Worm (Caenorhabditis elegans) whole organism, L4 larva: ENCODE measurements around the gene nlp-63.

Source experiments
- T20F7.1 ChIP-seq: fragments of 200-800 bp; sonication (Bioruptor generic); optimal IDR thresholded peaks from 2 replicates; lab custom pipeline; 2018; ENCODE audit warnings: mild to moderate bottlenecking, missing genetic modification characterization, missing compliant biosample characterization
- Y105C5A.15 ChIP-seq: fragments of 200-800 bp; sonication (Bioruptor generic); IDR thresholded peaks from 2 replicates; pipeline ENCODE4 v1.3.6; 2022; ENCODE audit warnings: missing genetic modification characterization, missing compliant biosample characterization
- ZK337.2 ChIP-seq: fragments of 200-800 bp; sonication (Bioruptor generic); IDR thresholded peaks from 2 replicates; pipeline ENCODE4 v1.3.6; 2022; ENCODE audit warnings: missing genetic modification reagents, missing genetic modification characterization, missing compliant biosample characterization
- aha-1 ChIP-seq: fragments of 150-350 bp; peaks from one replicate; lab custom pipeline; 2014; ENCODE audit warnings: missing biosample characterization, missing genetic modification characterization
- aly-2 ChIP-seq: sonication (generic microtip); optimal IDR thresholded peaks from 2 replicates; lab custom pipeline; 2018; ENCODE audit warnings: missing biosample characterization, missing genetic modification characterization
- arid-1 ChIP-seq: fragments of 200-800 bp; sonication (Bioruptor generic); conservative IDR thresholded peaks from 2 replicates; pipeline ENCODE4 v1.3.6; 2022; ENCODE audit warnings: missing genetic modification reagents, missing genetic modification characterization, missing compliant biosample characterization
- attf-4 ChIP-seq: sonication (generic microtip); optimal IDR thresholded peaks from 3 replicates; lab custom pipeline; 2017; ENCODE audit warnings: missing biosample characterization, missing genetic modification characterization
- ceh-44 ChIP-seq: fragments of 200-800 bp; sonication (Bioruptor generic); IDR thresholded peaks from 2 replicates; pipeline ENCODE4 v1.3.6; 2022; ENCODE audit warnings: missing genetic modification reagents, missing genetic modification characterization, missing compliant biosample characterization
- ceh-62 ChIP-seq: sonication (generic microtip); optimal IDR thresholded peaks from 2 replicates; lab custom pipeline; 2017; ENCODE audit warnings: missing biosample characterization, missing genetic modification characterization
- ces-1 ChIP-seq: fragments of 150-350 bp; sonication (generic microtip); optimal IDR thresholded peaks from 4 replicates; lab custom pipeline; 2014; ENCODE audit warnings: missing biosample characterization, missing genetic modification reagents, missing genetic modification characterization
- cey-2 ChIP-seq: sonication (generic microtip); optimal IDR thresholded peaks from 3 replicates; lab custom pipeline; 2017; ENCODE audit warnings: missing genetic modification characterization, mild to moderate bottlenecking, missing compliant biosample characterization, antibody characterized with exemption, borderline replicate concordance; ENCODE audit not compliant: insufficient read depth
- ctbp-1 ChIP-seq: fragments of 200-800 bp; sonication (Bioruptor generic); IDR thresholded peaks from 2 replicates; pipeline ENCODE4 v1.3.6; 2022; ENCODE audit warnings: missing genetic modification reagents, missing genetic modification characterization, missing compliant biosample characterization
- daf-12 ChIP-seq: fragments of 150-350 bp; optimal IDR thresholded peaks from 2 replicates; lab custom pipeline; 2014; ENCODE audit warnings: missing biosample characterization, missing genetic modification reagents, missing genetic modification characterization
- daf-19 ChIP-seq: fragments of 200-800 bp; sonication (Bioruptor generic); conservative IDR thresholded peaks from 2 replicates; pipeline ENCODE4 v1.3.6; 2022; ENCODE audit warnings: missing genetic modification characterization, missing compliant biosample characterization
- dmd-6 ChIP-seq: fragments of 200-800 bp; sonication (Bioruptor generic); IDR thresholded peaks from 2 replicates; pipeline ENCODE4 v1.3.6; 2022; ENCODE audit warnings: missing genetic modification reagents, missing genetic modification characterization, missing compliant biosample characterization
- dmd-9 ChIP-seq: fragments of 200-800 bp; sonication (Bioruptor generic); IDR thresholded peaks from 2 replicates; pipeline ENCODE4 v1.3.6; 2022; ENCODE audit warnings: missing genetic modification reagents, missing genetic modification characterization, missing compliant biosample characterization
- dve-1 ChIP-seq: sonication (generic microtip); optimal IDR thresholded peaks from 2 replicates; lab custom pipeline; 2017; ENCODE audit warnings: antibody characterized with exemption, mild to moderate bottlenecking, missing genetic modification characterization, missing compliant biosample characterization; ENCODE audit not compliant: insufficient read depth
- hlh-30 ChIP-seq: sonication (generic microtip); optimal IDR thresholded peaks from 2 replicates; lab custom pipeline; 2017; ENCODE audit warnings: antibody characterized with exemption, mild to moderate bottlenecking, missing genetic modification characterization, missing compliant biosample characterization; ENCODE audit not compliant: insufficient read depth
- hmg-1.1 ChIP-seq: fragments of 200-800 bp; sonication (Bioruptor generic); IDR thresholded peaks from 2 replicates; pipeline ENCODE4 v1.3.6; 2022; ENCODE audit warnings: missing genetic modification reagents, missing genetic modification characterization, missing compliant biosample characterization
- lin-13 ChIP-seq: fragments of 150-350 bp; optimal IDR thresholded peaks from 2 replicates; lab custom pipeline; 2014; ENCODE audit warnings: missing biosample characterization, missing genetic modification reagents, missing genetic modification characterization
- lin-15B ChIP-seq: fragments of 150-350 bp; sonication (generic microtip); optimal IDR thresholded peaks from 3 replicates; lab custom pipeline; 2014; ENCODE audit warnings: missing biosample characterization, missing genetic modification characterization
- lin-29 ChIP-seq: fragments of 200-800 bp; sonication (Bioruptor generic); IDR thresholded peaks from 2 replicates; pipeline ENCODE4 v1.3.6; 2022; ENCODE audit warnings: missing genetic modification reagents, missing genetic modification characterization, missing compliant biosample characterization
- lin-38 ChIP-seq: fragments of 200-800 bp; sonication (Bioruptor generic); IDR thresholded peaks from 2 replicates; pipeline ENCODE4 v1.3.6; 2022; ENCODE audit warnings: missing genetic modification reagents, missing genetic modification characterization, missing compliant biosample characterization
- lin-39 ChIP-seq: fragments of 150-350 bp; optimal IDR thresholded peaks from 2 replicates; lab custom pipeline; 2014; ENCODE audit warnings: missing biosample characterization, missing genetic modification reagents, missing genetic modification characterization
- lsy-2 ChIP-seq, 2 experiments: fragments of 150-350 bp in 1 of 2; sonication (generic microtip) in 1 of 2; optimal IDR thresholded peaks; 2 replicates each; lab custom pipeline; 2014 to 2017; ENCODE audit warnings: missing biosample characterization in 2 of 2, missing genetic modification characterization in 2 of 2
- madf-9 ChIP-seq: fragments of 200-800 bp; sonication (Bioruptor generic); conservative IDR thresholded peaks from 2 replicates; pipeline ENCODE4 v1.3.6; 2022; ENCODE audit warnings: missing genetic modification reagents, missing genetic modification characterization, missing compliant biosample characterization
- mdl-1 ChIP-seq, 2 experiments: fragments of 150-350 bp in 1 of 2; sonication (generic microtip) in 1 of 2; optimal IDR thresholded peaks; 2 replicates each; lab custom pipeline; 2014 to 2017; ENCODE audit warnings: missing biosample characterization in 2 of 2, missing genetic modification characterization in 2 of 2
- mdt-29 ChIP-seq: fragments of 200-800 bp; sonication (Bioruptor generic); IDR thresholded peaks from 2 replicates; pipeline ENCODE4 v1.3.6; 2022; ENCODE audit warnings: missing genetic modification reagents, missing genetic modification characterization, missing compliant biosample characterization
- mes-2 ChIP-seq: sonication (generic microtip); optimal IDR thresholded peaks from 2 replicates; lab custom pipeline; 2016; ENCODE audit warnings: missing genotype, mild to moderate bottlenecking, missing genetic modification characterization, missing compliant biosample characterization; ENCODE audit not compliant: poor library complexity, severe bottlenecking
- mxl-2 ChIP-seq: fragments of 200-800 bp; sonication (Bioruptor generic); conservative IDR thresholded peaks from 2 replicates; pipeline ENCODE4 v1.3.6; 2022; ENCODE audit warnings: missing genetic modification reagents, missing genetic modification characterization, missing compliant biosample characterization
- mxl-3 ChIP-seq: fragments of 200-800 bp; sonication (Bioruptor generic); optimal IDR thresholded peaks from 2 replicates; lab custom pipeline; 2018; ENCODE audit warnings: mild to moderate bottlenecking, missing genetic modification characterization, missing compliant biosample characterization
- nhr-10 ChIP-seq: fragments of 150-350 bp; optimal IDR thresholded peaks from 2 replicates; lab custom pipeline; 2014; ENCODE audit warnings: missing biosample characterization, missing genetic modification characterization
- nhr-102 ChIP-seq: sonication (generic microtip); optimal IDR thresholded peaks from 2 replicates; lab custom pipeline; 2016; ENCODE audit warnings: mild to moderate bottlenecking, missing genetic modification characterization, moderate library complexity, missing compliant biosample characterization
- nhr-11 ChIP-seq: fragments of 150-350 bp; optimal IDR thresholded peaks from 2 replicates; lab custom pipeline; 2014; ENCODE audit warnings: missing biosample characterization, missing genetic modification characterization
- nhr-6 ChIP-seq: fragments of 150-350 bp; optimal IDR thresholded peaks from 2 replicates; lab custom pipeline; 2014; ENCODE audit warnings: missing biosample characterization, missing genetic modification characterization
- nhr-76 ChIP-seq: fragments of 150-350 bp; optimal IDR thresholded peaks from 2 replicates; lab custom pipeline; 2014; ENCODE audit warnings: missing biosample characterization, missing genetic modification characterization
- php-3 ChIP-seq: fragments of 200-800 bp; sonication (Bioruptor generic); IDR thresholded peaks from 2 replicates; pipeline ENCODE4 v1.3.6; 2022; ENCODE audit warnings: missing genetic modification reagents, missing genetic modification characterization, missing compliant biosample characterization
- skn-1 ChIP-seq: fragments of 150-350 bp; optimal IDR thresholded peaks from 2 replicates; lab custom pipeline; 2014; ENCODE audit warnings: missing biosample characterization, missing genetic modification characterization
- spr-1 ChIP-seq: sonication (generic microtip); optimal IDR thresholded peaks from 2 replicates; lab custom pipeline; 2016; ENCODE audit warnings: mild to moderate bottlenecking, missing genetic modification characterization, missing compliant biosample characterization
- tag-97 ChIP-seq: fragments of 200-800 bp; sonication (Bioruptor generic); IDR thresholded peaks from 2 replicates; pipeline ENCODE4 v1.3.6; 2022; ENCODE audit warnings: missing genetic modification characterization, missing compliant biosample characterization
- unc-130 ChIP-seq: sonication (generic microtip); optimal IDR thresholded peaks from 2 replicates; lab custom pipeline; 2016; ENCODE audit warnings: missing genetic modification reagents, missing genetic modification characterization, missing compliant biosample characterization
- unc-39 ChIP-seq: sonication (generic microtip); optimal IDR thresholded peaks from 2 replicates; lab custom pipeline; 2017; ENCODE audit warnings: missing biosample characterization, missing genetic modification characterization
- unc-62 ChIP-seq, 3 experiments: fragments of 150-350 bp in 1 of 3; sonication (generic microtip); optimal IDR thresholded peaks in 2 of 3; peaks in 1 of 3; 1 replicate in 1 of 3; 2 replicates in 2 of 3; lab custom pipeline; 2014 to 2017; ENCODE audit warnings: missing biosample characterization in 3 of 3, missing genetic modification characterization in 3 of 3, missing genetic modification reagents in 3 of 3, missing genotype in 1 of 3
- zip-11 ChIP-seq: fragments of 200-800 bp; sonication (Bioruptor generic); IDR thresholded peaks from 2 replicates; pipeline ENCODE4 v1.3.6; 2022; ENCODE audit warnings: missing genetic modification characterization, missing compliant biosample characterization
- zip-2 ChIP-seq: fragments of 150-350 bp; optimal IDR thresholded peaks from 2 replicates; lab custom pipeline; 2014; ENCODE audit warnings: missing biosample characterization, missing genetic modification characterization
- ztf-11 ChIP-seq: fragments of 150-350 bp; optimal IDR thresholded peaks from 2 replicates; lab custom pipeline; 2014; ENCODE audit warnings: missing biosample characterization, missing genetic modification characterization
- ztf-7 ChIP-seq: fragments of 150-350 bp; optimal IDR thresholded peaks from 2 replicates; lab custom pipeline; 2014; ENCODE audit warnings: missing biosample characterization, missing genetic modification characterization

Gene nlp-63

ce11 chrII:10170837-10171318 is 15.7 kb downstream of the nlp-63 start, which contains the start of gene gpd-4:
Gene gpd-4, plus strand, starts transcription at chrII:10171268.
- peak; percentile 15 for TF ChIP-seq unc-130 (GFP tag; lab: Kevin White, UChicago)
- TF ChIP-seq ceh-44 (GFP tag; lab: Robert Waterston, UW) = no peak
- TF ChIP-seq, all 104 proteins: peak for 1

DNA sequence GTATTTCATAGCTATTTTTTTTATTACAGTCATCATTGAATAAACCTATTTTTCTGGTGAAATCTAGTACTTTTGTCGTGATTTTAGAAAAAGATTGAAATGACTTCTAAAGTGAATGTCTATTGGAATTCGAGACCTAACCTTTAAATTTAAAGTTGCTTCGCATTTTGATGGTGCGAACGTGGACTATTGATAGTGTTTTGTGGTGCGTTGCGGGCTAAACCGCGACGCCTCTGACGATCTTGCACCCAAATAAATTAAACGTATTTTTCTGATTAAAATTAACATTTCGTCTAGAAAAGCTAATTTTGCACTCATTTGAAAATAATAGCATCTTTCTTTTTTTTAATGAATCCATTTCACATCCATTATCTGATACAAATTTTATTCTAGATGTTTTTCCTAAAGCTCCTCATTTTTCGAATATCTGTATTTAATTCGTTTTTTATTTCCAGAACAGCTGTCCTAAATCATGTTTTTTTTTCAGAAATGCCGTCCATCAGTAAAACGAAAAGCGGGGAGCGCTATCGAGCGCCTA is 17.3 kb downstream of the nlp-63 start, which contains the start of gene wbp-11:
Gene wbp-11, plus strand, starts transcription at position 488 of the 538 bp plus-strand sequence.
- TF ChIP-seq unc-39 (tag; lab: Kevin White, UChicago) (no peak), lin-39 (tag; lab: Kevin White, UChicago) (no peak), hlh-30 (no peak), nhr-102 (tag; lab: Kevin White, UChicago) (no peak), php-3 (GFP tag; lab: Robert Waterston, UW) (no peak), Y105C5A.15 (no peak), ceh-62 (tag; lab: Kevin White, UChicago) (no peak), hmg-1.1 (GFP tag; lab: Robert Waterston, UW) (no peak), mxl-2 (GFP tag; lab: Robert Waterston, UW) (no peak), mes-2 (tag; lab: Kevin White, UChicago) (peak; percentile 52), lin-15B (tag; lab: Kevin White, UChicago) (no peak), unc-62 (GFP tag; optimal IDR thresholded peaks at IDR 0.05 in 1 of 2; lab: Kevin White, UChicago) (no peak), unc-62 (tag; optimal IDR thresholded peaks at IDR 0.05; lab: Kevin White, UChicago) (no peak), aha-1 (tag; lab: Kevin White, UChicago) (no peak), nhr-6 (no peak), mxl-3 (GFP tag; lab: Kevin White, UChicago) (no peak), nhr-11 (tag; lab: Kevin White, UChicago) (peak; percentile 26), ces-1 (GFP tag; lab: Kevin White, UChicago) (no peak), lin-13 (GFP tag; lab: Kevin White, UChicago) (no peak), lin-38 (GFP tag; lab: Robert Waterston, UW) (peak; percentile 65), dmd-9 (GFP tag; lab: Robert Waterston, UW) (no peak), lsy-2 (tag; optimal IDR thresholded peaks at IDR 0.05; lab: Kevin White, UChicago) (peak in 1 of 2 experiments; percentile 24), tag-97 (GFP tag; lab: Robert Waterston, UW) (no peak), T20F7.1 (GFP tag; lab: Kevin White, UChicago) (no peak), ctbp-1 (no peak), mdl-1 (tag; optimal IDR thresholded peaks at IDR 0.05; lab: Kevin White, UChicago) (no peak), zip-2 (tag; lab: Kevin White, UChicago) (no peak), nhr-76 (tag; lab: Kevin White, UChicago) (no peak), ztf-11 (tag; lab: Kevin White, UChicago) (no peak), dmd-6 (GFP tag; lab: Robert Waterston, UW) (no peak), ztf-7 (tag; lab: Kevin White, UChicago) (no peak), ZK337.2 (no peak), dve-1 (tag; lab: Kevin White, UChicago) (peak; percentile 5), daf-19 (GFP tag; lab: Robert Waterston, UW) (no peak), arid-1 (no peak), mdt-29 (GFP tag; lab: Robert Waterston, UW) (no peak), attf-4 (no peak)

- no peak for TF ChIP-seq nhr-10 (tag; lab: Kevin White, UChicago)
- no peak for TF ChIP-seq spr-1 (tag; lab: Kevin White, UChicago)
- no peak for TF ChIP-seq zip-11
- no peak for TF ChIP-seq aha-1 (tag; lab: Kevin White, UChicago)
- no peak for TF ChIP-seq unc-39 (tag; lab: Kevin White, UChicago)
- TF ChIP-seq daf-12 = no peak
- TF ChIP-seq lin-29 (GFP tag; lab: Robert Waterston, UW) = 0 out of 2 replicates have a peak, but pooled peaks have one; percentile 19
- TF ChIP-seq aly-2 = no peak
- TF ChIP-seq cey-2 (tag; lab: Kevin White, UChicago) = no peak
- TF ChIP-seq lsy-2 (tag; optimal IDR thresholded peaks at IDR 0.05; lab: Kevin White, UChicago) = peak; percentile 77 to 96
- no peak for TF ChIP-seq madf-9 (GFP tag; lab: Robert Waterston, UW)
- TF ChIP-seq skn-1 = no peak
- no peak for TF ChIP-seq ctbp-1
- peak; percentile 57; the same call in 1 of the 2 replicates for TF ChIP-seq lin-38 (GFP tag; lab: Robert Waterston, UW)
- no peak for TF ChIP-seq mdt-29 (GFP tag; lab: Robert Waterston, UW)
- no peak; the same call in 1 of the 2 replicates for TF ChIP-seq dmd-6 (GFP tag; lab: Robert Waterston, UW)
- TF ChIP-seq dmd-9 (GFP tag; lab: Robert Waterston, UW) = no peak
Observed at ce11 chrII:10174338-10174737, 19.1 kb downstream of the nlp-63 start, which contains the start of gene F33H1.4. Gene F33H1.4, plus strand, starts transcription at chrII:10174648.
